Worm (Caenorhabditis elegans) whole organism, L2 larva: ENCODE data around the gene sre-1.

Source experiments
- C34F6.9 ChIP-seq: fragments of 150-350 bp; optimal IDR thresholded peaks from 2 replicates; lab custom pipeline; 2014; ENCODE audit warnings: missing biosample characterization, missing genetic modification characterization
- R02D3.7 ChIP-seq: fragments of 150-350 bp; optimal IDR thresholded peaks from 2 replicates; lab custom pipeline; 2014; ENCODE audit warnings: missing biosample characterization, missing genetic modification characterization
- Y55F3AM.14 ChIP-seq: fragments of 200-800 bp; sonication (Bioruptor generic); optimal IDR thresholded peaks from 2 replicates; lab custom pipeline; 2018; ENCODE audit warnings: mild to moderate bottlenecking, missing genetic modification characterization, missing compliant biosample characterization
- ZK546.5 ChIP-seq: sonication (generic microtip); optimal IDR thresholded peaks from 2 replicates; lab custom pipeline; 2017; ENCODE audit warnings: missing biosample characterization, missing genetic modification characterization
- alr-1 ChIP-seq: fragments of 150-350 bp; optimal IDR thresholded peaks from 2 replicates; lab custom pipeline; 2014; ENCODE audit warnings: missing biosample characterization, missing genetic modification characterization
- ama-1 ChIP-seq: fragments of 150-350 bp; optimal IDR thresholded peaks from 2 replicates; lab custom pipeline; 2018; ENCODE audit warnings: inconsistent platforms
- ceh-16 ChIP-seq: fragments of 150-350 bp; optimal IDR thresholded peaks from 2 replicates; lab custom pipeline; 2014; ENCODE audit warnings: missing biosample characterization, missing genetic modification characterization
- ceh-82 ChIP-seq: fragments of 150-350 bp; optimal IDR thresholded peaks from 2 replicates; lab custom pipeline; 2014; ENCODE audit warnings: missing biosample characterization, missing genetic modification characterization
- crh-2 ChIP-seq: sonication (generic microtip); optimal IDR thresholded peaks from 2 replicates; lab custom pipeline; 2017; ENCODE audit warnings: missing biosample characterization, missing genetic modification characterization
- dmd-4 ChIP-seq: sonication (generic microtip); optimal IDR thresholded peaks from 2 replicates; lab custom pipeline; 2017; ENCODE audit warnings: missing biosample characterization, missing genetic modification characterization
- egl-27 ChIP-seq: sonication (generic microtip); optimal IDR thresholded peaks from 3 replicates; lab custom pipeline; 2017; ENCODE audit warnings: missing biosample characterization, missing genetic modification reagents, missing genetic modification characterization
- elt-1 ChIP-seq: fragments of 150-350 bp; optimal IDR thresholded peaks from 2 replicates; lab custom pipeline; 2014; ENCODE audit warnings: missing biosample characterization, missing genetic modification characterization
- elt-3 ChIP-seq: sonication (generic microtip); optimal IDR thresholded peaks from 2 replicates; lab custom pipeline; 2017; ENCODE audit warnings: missing biosample characterization, missing genetic modification characterization
- gmeb-1 ChIP-seq: fragments of 150-350 bp; optimal IDR thresholded peaks from 2 replicates; lab custom pipeline; 2014; ENCODE audit warnings: missing biosample characterization, missing genetic modification characterization
- lin-11 ChIP-seq: fragments of 150-350 bp; sonication (generic microtip); optimal IDR thresholded peaks from 2 replicates; lab custom pipeline; 2014; ENCODE audit warnings: missing biosample characterization, missing genetic modification characterization, inconsistent platforms, mixed read lengths
- lin-13 ChIP-seq: fragments of 150-350 bp; optimal IDR thresholded peaks from 2 replicates; lab custom pipeline; 2014; ENCODE audit warnings: missing biosample characterization, missing genetic modification reagents, missing genetic modification characterization
- lin-39 ChIP-seq: fragments of 150-350 bp; optimal IDR thresholded peaks from 2 replicates; lab custom pipeline; 2014; ENCODE audit warnings: missing biosample characterization, missing genetic modification reagents, missing genetic modification characterization
- lsy-2 ChIP-seq, 2 experiments: fragments of 150-350 bp in 1 of 2; sonication (generic microtip) in 1 of 2; optimal IDR thresholded peaks; 2 replicates each; lab custom pipeline; 2014 to 2017; ENCODE audit warnings: missing biosample characterization in 2 of 2, missing genetic modification characterization in 2 of 2
- mab-5 ChIP-seq: fragments of 150-350 bp; optimal IDR thresholded peaks from 2 replicates; lab custom pipeline; 2014; ENCODE audit warnings: missing biosample characterization, missing genetic modification characterization
- mbf-1 ChIP-seq: sonication (generic microtip); optimal IDR thresholded peaks from 2 replicates; lab custom pipeline; 2017; ENCODE audit warnings: missing biosample characterization, missing genetic modification characterization
- mdl-1 ChIP-seq, 2 experiments: fragments of 150-350 bp in 1 of 2; sonication (generic microtip) in 1 of 2; optimal IDR thresholded peaks; 2 replicates each; lab custom pipeline; 2017; ENCODE audit warnings: missing biosample characterization in 2 of 2, missing genetic modification characterization in 2 of 2
- nhr-11 ChIP-seq: fragments of 150-350 bp; optimal IDR thresholded peaks from 2 replicates; lab custom pipeline; 2014; ENCODE audit warnings: missing biosample characterization, missing genetic modification characterization
- nhr-129 ChIP-seq: fragments of 150-350 bp; optimal IDR thresholded peaks from 2 replicates; lab custom pipeline; 2014; ENCODE audit warnings: missing biosample characterization, missing genetic modification characterization
- nhr-21 ChIP-seq: fragments of 150-350 bp; optimal IDR thresholded peaks from 2 replicates; lab custom pipeline; 2014; ENCODE audit warnings: missing biosample characterization, missing genetic modification characterization
- nhr-23 ChIP-seq: fragments of 150-350 bp; optimal IDR thresholded peaks from 2 replicates; lab custom pipeline; 2014; ENCODE audit warnings: missing biosample characterization, missing genetic modification reagents, missing genetic modification characterization
- nhr-237 ChIP-seq: fragments of 150-350 bp; optimal IDR thresholded peaks from 2 replicates; lab custom pipeline; 2014; ENCODE audit warnings: missing biosample characterization, missing genetic modification characterization
- nhr-25 ChIP-seq: fragments of 150-350 bp; sonication (generic microtip); optimal IDR thresholded peaks from 3 replicates; lab custom pipeline; 2014; ENCODE audit warnings: missing biosample characterization, missing genetic modification characterization
- nhr-6 ChIP-seq: fragments of 150-350 bp; optimal IDR thresholded peaks from 2 replicates; lab custom pipeline; 2014; ENCODE audit warnings: missing biosample characterization, missing genetic modification characterization
- nhr-77 ChIP-seq: fragments of 150-350 bp; optimal IDR thresholded peaks from 2 replicates; lab custom pipeline; 2014; ENCODE audit warnings: missing biosample characterization, missing genetic modification characterization
- peb-1 ChIP-seq: fragments of 150-350 bp; optimal IDR thresholded peaks from 2 replicates; lab custom pipeline; 2014; ENCODE audit warnings: missing biosample characterization, missing genetic modification characterization
- sem-4 ChIP-seq: fragments of 150-350 bp; optimal IDR thresholded peaks from 2 replicates; lab custom pipeline; 2014; ENCODE audit warnings: missing biosample characterization, missing genetic modification reagents, missing genetic modification characterization
- skn-1 ChIP-seq: sonication (generic microtip); optimal IDR thresholded peaks from 2 replicates; lab custom pipeline; 2017; ENCODE audit warnings: missing biosample characterization, missing genetic modification characterization
- sma-3 ChIP-seq: sonication (generic microtip); optimal IDR thresholded peaks from 2 replicates; lab custom pipeline; 2016; ENCODE audit warnings: missing genetic modification reagents, missing genetic modification characterization, missing compliant biosample characterization
- sma-9 ChIP-seq, 2 experiments: fragments of 150-350 bp in 1 of 2; sonication (generic microtip) in 1 of 2; optimal IDR thresholded peaks; 2 replicates each; lab custom pipeline; 2014 to 2016; ENCODE audit warnings: missing genetic modification characterization in 2 of 2, mild to moderate bottlenecking in 1 of 2, missing biosample characterization in 1 of 2, missing compliant biosample characterization in 1 of 2, missing genetic modification reagents in 1 of 2, moderate library complexity in 1 of 2
- snpc-4 ChIP-seq: fragments of 150-350 bp; optimal IDR thresholded peaks from 2 replicates; lab custom pipeline; 2014; ENCODE audit warnings: missing biosample characterization, missing genetic modification characterization
- unc-55 ChIP-seq: fragments of 150-350 bp; sonication (generic microtip); optimal IDR thresholded peaks from 3 replicates; lab custom pipeline; 2014; ENCODE audit warnings: missing biosample characterization, missing genetic modification reagents, missing genetic modification characterization
- unc-62 ChIP-seq: fragments of 150-350 bp; optimal IDR thresholded peaks from 2 replicates; lab custom pipeline; 2014; ENCODE audit warnings: missing biosample characterization, missing genetic modification reagents, missing genetic modification characterization
- zag-1 ChIP-seq: fragments of 150-350 bp; optimal IDR thresholded peaks from 2 replicates; lab custom pipeline; 2014; ENCODE audit warnings: missing biosample characterization, missing genetic modification characterization
- ztf-1 ChIP-seq: fragments of 200-800 bp; sonication (Bioruptor generic); conservative IDR thresholded peaks from 2 replicates; pipeline ENCODE4 v1.3.6; 2022; ENCODE audit warnings: missing genetic modification characterization, missing compliant biosample characterization
- ztf-11 ChIP-seq: sonication (generic microtip); optimal IDR thresholded peaks from 2 replicates; lab custom pipeline; 2017; ENCODE audit warnings: missing biosample characterization, missing genetic modification characterization

Gene sre-1

DNA sequence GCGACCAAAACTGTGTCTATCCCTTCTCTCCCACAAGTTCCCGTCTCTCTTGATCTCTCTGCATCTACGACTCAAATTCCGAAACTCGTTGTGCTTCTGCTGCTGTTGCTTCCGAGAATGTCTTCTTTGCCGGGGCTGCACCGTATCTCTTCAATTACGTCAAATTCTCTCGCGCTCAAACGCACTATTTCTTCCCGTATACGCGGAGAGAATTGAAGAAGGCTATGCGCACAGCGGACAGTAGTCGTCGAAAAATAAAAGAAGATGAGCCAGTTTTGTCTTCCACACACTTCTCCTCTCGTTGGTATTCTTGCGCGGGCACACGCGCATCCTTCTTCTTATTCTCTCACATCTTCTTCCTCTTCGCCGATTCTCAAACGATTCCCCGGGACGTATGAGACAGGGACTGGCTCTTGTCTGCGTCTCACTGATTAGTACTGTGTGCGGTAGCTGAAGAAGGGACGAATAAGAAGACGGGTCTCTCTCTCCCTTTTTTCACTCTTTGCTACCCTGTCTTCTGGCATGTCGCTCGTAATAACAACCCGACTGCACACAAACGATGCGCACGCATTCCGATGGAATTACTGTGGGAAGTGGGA is 33.1 kb upstream of the sre-1 start:
- no peak for TF ChIP-seq ztf-11 (tag; lab: Kevin White, UChicago)
- peak; percentile 33 for TF ChIP-seq nhr-25 (tag; lab: Kevin White, UChicago)
- no peak for TF ChIP-seq lin-11 (tag; lab: Kevin White, UChicago)
- TF ChIP-seq nhr-21 (tag; lab: Kevin White, UChicago), result no peak
- TF ChIP-seq ama-1 (lab: Kevin White, UChicago), result no peak
- TF ChIP-seq zag-1, result no peak
- no peak for TF ChIP-seq nhr-23 (tag; lab: Kevin White, UChicago)
- TF ChIP-seq R02D3.7 (tag; lab: Kevin White, UChicago), result no peak
- no peak for TF ChIP-seq mbf-1
- TF ChIP-seq skn-1 (tag; lab: Kevin White, UChicago), result no peak
- TF ChIP-seq ceh-16 (tag; lab: Kevin White, UChicago), result peak; percentile 5
- TF ChIP-seq mdl-1 (tag; optimal IDR thresholded peaks at IDR 0.05; lab: Kevin White, UChicago), result peak in 1 of 2 experiments; percentile 11
- TF ChIP-seq egl-27 (tag; lab: Kevin White, UChicago), result peak; percentile 16
- peak; percentile 41 for TF ChIP-seq nhr-129 (tag; lab: Kevin White, UChicago)
- TF ChIP-seq elt-1 (tag; lab: Kevin White, UChicago), result no peak
- TF ChIP-seq C34F6.9, result peak; percentile 0
- no peak for TF ChIP-seq lin-39
- no peak for TF ChIP-seq nhr-6 (tag; lab: Kevin White, UChicago)
- no peak for TF ChIP-seq nhr-237
- TF ChIP-seq lsy-2 (tag; optimal IDR thresholded peaks at IDR 0.05; lab: Kevin White, UChicago), result peak in 1 of 2 experiments; percentile 6
- TF ChIP-seq unc-55 (GFP tag; lab: Kevin White, UChicago), result peak; percentile 58
- TF ChIP-seq Y55F3AM.14 (GFP tag; lab: Kevin White, UChicago), result no peak
- TF ChIP-seq unc-62 (GFP tag; lab: Kevin White, UChicago), result no peak
- no peak for TF ChIP-seq ceh-82 (tag; lab: Kevin White, UChicago)
- TF ChIP-seq crh-2 (tag; lab: Kevin White, UChicago), result no peak
- no peak for TF ChIP-seq peb-1 (tag; lab: Kevin White, UChicago)
- no peak for TF ChIP-seq nhr-11 (tag; lab: Kevin White, UChicago)
- TF ChIP-seq sma-3 (GFP tag; lab: Kevin White, UChicago), result peak; percentile 34
- TF ChIP-seq snpc-4 (tag; lab: Kevin White, UChicago), result no peak
- no peak for TF ChIP-seq alr-1 (tag; lab: Kevin White, UChicago)
- no peak for TF ChIP-seq gmeb-1 (tag; lab: Kevin White, UChicago)
- TF ChIP-seq ztf-1 (GFP tag; lab: Robert Waterston, UW), result no peak
- TF ChIP-seq ZK546.5 (tag; lab: Kevin White, UChicago), result no peak
- TF ChIP-seq elt-3, result no peak
- TF ChIP-seq, all 48 proteins: peak for 9

DNA sequence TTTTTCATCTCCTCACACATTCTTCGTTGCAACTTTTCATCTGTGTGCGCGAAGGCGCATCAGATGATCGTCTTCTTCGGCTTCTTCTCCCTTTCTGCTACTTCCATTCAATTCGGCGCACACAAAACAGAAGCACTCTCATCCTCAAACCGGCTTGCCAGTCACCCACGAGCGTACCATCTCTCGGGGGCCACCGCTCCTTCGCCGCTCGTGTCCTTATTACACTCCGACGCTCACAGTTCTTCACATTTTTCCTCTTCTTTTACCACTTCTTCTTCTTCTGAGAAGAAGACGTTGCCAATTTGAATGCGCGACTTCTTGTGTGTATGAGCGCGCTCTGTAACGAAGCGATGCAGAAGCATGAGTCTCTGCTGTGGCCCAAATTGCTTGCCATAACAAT is 31.0 kb upstream of the sre-1 start:
- TF ChIP-seq snpc-4 (tag; lab: Kevin White, UChicago) (no peak), nhr-129 (tag; lab: Kevin White, UChicago) (no peak), nhr-77 (tag; lab: Kevin White, UChicago) (no peak), ztf-1 (GFP tag; lab: Robert Waterston, UW) (no peak), zag-1 (no peak), elt-3 (no peak), C34F6.9 (no peak), sem-4 (no peak), mab-5 (tag; lab: Kevin White, UChicago) (no peak), egl-27 (tag; lab: Kevin White, UChicago) (no peak), sma-9 (GFP tag; optimal IDR thresholded peaks at IDR 0.05; lab: Kevin White, UChicago) (no peak), sma-9 (tag; optimal IDR thresholded peaks at IDR 0.05; lab: Kevin White, UChicago) (no peak), lin-13 (GFP tag; lab: Kevin White, UChicago) (no peak), skn-1 (tag; lab: Kevin White, UChicago) (no peak), ztf-11 (tag; lab: Kevin White, UChicago) (no peak), unc-62 (GFP tag; lab: Kevin White, UChicago) (no peak), dmd-4 (no peak)
